Worm (Caenorhabditis elegans): ENCODE results near the gene srv-14.

The srv-14 gene

DNA sequence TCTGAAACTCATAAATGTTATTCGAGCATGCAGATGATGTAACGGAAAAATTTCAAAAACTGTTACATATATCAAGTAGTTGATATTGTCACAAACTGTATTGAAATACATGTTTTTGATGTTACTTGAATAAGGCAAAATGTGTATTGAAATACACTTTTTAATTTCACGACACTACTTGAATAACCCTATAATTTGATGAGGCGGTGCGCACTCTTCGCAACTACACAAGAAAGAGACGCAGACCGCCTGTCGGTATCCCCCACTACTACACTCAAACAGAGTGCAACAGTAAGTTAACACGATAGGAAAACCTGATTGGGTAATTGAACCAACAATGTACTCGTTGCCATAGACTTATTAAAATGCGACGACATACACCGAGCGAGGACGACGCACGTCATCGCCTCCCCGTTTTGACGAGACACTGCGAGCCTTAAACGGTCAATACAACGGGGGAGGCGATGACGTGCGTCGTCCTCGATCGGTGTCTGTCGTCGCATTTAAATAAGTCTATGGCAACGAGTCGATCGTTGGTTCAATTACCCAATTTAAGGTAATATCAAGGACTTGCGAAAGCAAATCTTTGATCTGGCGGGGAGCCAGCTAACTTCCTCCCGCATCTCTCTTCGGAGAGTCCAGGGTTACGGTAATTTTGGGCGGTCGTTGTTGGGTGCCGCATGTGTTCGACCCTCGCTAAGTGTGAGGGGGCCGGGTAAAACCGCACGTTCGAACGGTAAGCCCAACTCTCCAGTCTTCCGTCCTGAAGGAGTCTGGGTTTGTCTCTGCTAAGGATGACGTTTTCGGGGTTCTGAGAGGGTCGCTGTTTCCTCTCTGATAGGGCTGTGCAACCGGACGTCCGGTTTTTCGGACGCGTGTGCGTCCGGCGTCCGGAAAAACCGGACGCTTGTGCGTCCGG, 40.9 kb downstream of the srv-14 start:
- no peak for TF ChIP-seq lin-39 (tag; optimal IDR thresholded peaks at IDR 0.05)
- TF ChIP-seq snpc-4 (tag; optimal IDR thresholded peaks at IDR 0.05), result peak; percentile 62
- TF ChIP-seq egl-5 (tag; optimal IDR thresholded peaks at IDR 0.05), result no peak

DNA sequence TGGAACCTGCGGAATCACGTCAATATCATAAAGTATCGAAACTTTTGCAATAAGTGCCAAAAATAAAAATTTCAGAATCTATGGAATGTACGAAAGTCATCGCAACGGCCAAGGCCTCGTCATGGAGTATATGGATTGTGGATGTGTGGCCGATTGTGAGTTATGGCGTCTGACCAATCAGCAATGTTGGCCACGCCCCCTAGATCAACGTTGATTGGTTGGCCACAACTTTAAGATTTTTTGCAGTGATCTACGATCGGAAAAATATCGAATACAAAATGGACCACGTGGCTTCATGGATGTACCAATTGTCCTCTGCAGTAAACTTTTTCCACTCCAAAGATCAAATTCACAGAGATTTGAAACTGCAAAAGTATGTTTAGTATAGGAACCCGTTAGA, 43.4 kb downstream of the srv-14 start:
- TF ChIP-seq nfya-1 (tag; optimal IDR thresholded peaks at IDR 0.05; ENCODE audit: insufficient read depth), result peak; percentile 58
- TF ChIP-seq nhr-12 (tag; optimal IDR thresholded peaks at IDR 0.05), result no peak

DNA sequence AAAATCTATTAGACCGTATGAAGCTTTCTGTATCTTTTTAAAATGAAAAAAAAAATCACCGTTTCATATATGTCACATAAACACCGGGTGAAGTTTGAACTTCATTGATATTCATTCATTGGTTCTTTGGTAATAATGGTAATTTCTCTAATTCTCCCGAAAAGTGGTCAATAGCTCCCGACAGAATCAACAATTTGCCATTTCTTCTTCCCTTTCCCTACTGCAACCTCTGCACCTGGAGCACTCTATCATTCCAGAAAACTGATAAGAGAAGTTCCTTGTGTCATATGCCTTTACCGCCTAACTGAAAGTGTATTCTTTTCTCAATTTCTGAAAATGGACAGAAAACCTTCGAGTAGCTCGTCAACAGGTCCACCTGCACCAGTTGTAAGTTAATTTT, 44.4 kb downstream of the srv-14 start, which contains the start of gene Y105C5A.24:
TSS of gene Y105C5A.24 (plus strand) at position 220 of the 400 bp plus-strand sequence.
- no peak for TF ChIP-seq ceh-28 (tag; optimal IDR thresholded peaks at IDR 0.05)
- no peak for TF ChIP-seq lin-39 (tag; optimal IDR thresholded peaks at IDR 0.05)
- TF ChIP-seq lsy-12 (tag; optimal IDR thresholded peaks at IDR 0.05), result no peak
- no peak for TF ChIP-seq egl-27 (tag; optimal IDR thresholded peaks at IDR 0.05)
- no peak for TF ChIP-seq nhr-76 (tag; optimal IDR thresholded peaks at IDR 0.05)
- no peak for TF ChIP-seq fkh-10 (GFP tag; optimal IDR thresholded peaks at IDR 0.05)
- no peak for TF ChIP-seq lin-15B (tag; optimal IDR thresholded peaks at IDR 0.05)
- no peak for TF ChIP-seq fos-1 (tag; optimal IDR thresholded peaks at IDR 0.05)
- no peak for TF ChIP-seq sea-2 (GFP tag; optimal IDR thresholded peaks at IDR 0.05)
- TF ChIP-seq nhr-77 (tag; optimal IDR thresholded peaks at IDR 0.05), result no peak
- TF ChIP-seq aly-2 (tag; optimal IDR thresholded peaks at IDR 0.05), result no peak
- TF ChIP-seq nfya-1 (tag; optimal IDR thresholded peaks at IDR 0.05; ENCODE audit: insufficient read depth), result no peak
- TF ChIP-seq unc-62 (GFP tag; optimal IDR thresholded peaks at IDR 0.05), result no peak
- TF ChIP-seq ceh-82 (tag; optimal IDR thresholded peaks at IDR 0.05), result no peak
- no peak for TF ChIP-seq fkh-2 (tag; optimal IDR thresholded peaks at IDR 0.05)
- peak; percentile 92 for TF ChIP-seq pqm-1 (tag; optimal IDR thresholded peaks at IDR 0.05)
- TF ChIP-seq elt-2 (tag; optimal IDR thresholded peaks at IDR 0.05), result peak; percentile 80
- no peak for TF ChIP-seq zag-1 (tag; optimal IDR thresholded peaks at IDR 0.05)
- TF ChIP-seq nhr-43 (tag; optimal IDR thresholded peaks at IDR 0.05; ENCODE audit: poor library complexity, severe bottlenecking), result no peak
- TF ChIP-seq pha-4 (tag; optimal IDR thresholded peaks at IDR 0.05), result peak; percentile 46
- no peak for TF ChIP-seq nhr-23 (tag; optimal IDR thresholded peaks at IDR 0.05)

DNA sequence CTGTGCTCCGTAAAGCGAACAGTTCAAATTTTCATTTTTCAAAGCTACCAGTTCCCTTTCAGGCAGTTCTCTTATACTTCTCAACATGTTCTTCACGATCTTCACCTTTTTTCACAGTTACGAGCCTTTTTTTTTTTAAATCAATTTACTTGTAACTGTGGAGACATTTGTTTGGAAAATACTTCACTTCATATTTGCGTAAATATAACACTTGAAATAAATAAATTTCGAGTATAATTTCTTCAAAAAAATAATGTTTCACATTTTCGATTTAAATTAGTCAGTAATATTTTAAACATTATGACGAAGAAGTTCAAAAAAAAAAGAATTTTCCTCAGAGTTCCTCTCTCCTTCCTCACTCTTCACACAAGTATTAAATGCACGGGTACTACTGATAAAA, 46.9 kb downstream of the srv-14 start, which contains the start of gene Y105C5A.1269:
TSS of gene Y105C5A.1269 (plus strand) at position 301 of the 400 bp plus-strand sequence.
- TF ChIP-seq nfya-1 (tag; optimal IDR thresholded peaks at IDR 0.05; ENCODE audit: insufficient read depth) (no peak), unc-39 (tag; optimal IDR thresholded peaks at IDR 0.05) (no peak), mdl-1 (tag; optimal IDR thresholded peaks at IDR 0.05) (no peak), ceh-82 (tag; optimal IDR thresholded peaks at IDR 0.05) (no peak), pqm-1 (tag; optimal IDR thresholded peaks at IDR 0.05) (no peak), pha-4 (tag; optimal IDR thresholded peaks at IDR 0.05) (no peak), nhr-237 (tag; optimal IDR thresholded peaks at IDR 0.05) (no peak), skn-1 (tag; optimal IDR thresholded peaks at IDR 0.05) (no peak), tbx-2 (tag; optimal IDR thresholded peaks at IDR 0.05) (no peak), ZK546.5 (tag; optimal IDR thresholded peaks at IDR 0.05) (no peak), elt-3 (tag; optimal IDR thresholded peaks at IDR 0.05) (no peak), nhr-77 (tag; optimal IDR thresholded peaks at IDR 0.05) (no peak), nhr-23 (tag; optimal IDR thresholded peaks at IDR 0.05) (no peak), lsy-12 (tag; optimal IDR thresholded peaks at IDR 0.05) (no peak), egl-5 (tag; optimal IDR thresholded peaks at IDR 0.05) (no peak), egl-27 (tag; optimal IDR thresholded peaks at IDR 0.05) (no peak), R02D3.7 (tag; optimal IDR thresholded peaks at IDR 0.05) (no peak), ceh-28 (tag; optimal IDR thresholded peaks at IDR 0.05) (no peak), fkh-2 (tag; optimal IDR thresholded peaks at IDR 0.05) (no peak)

DNA sequence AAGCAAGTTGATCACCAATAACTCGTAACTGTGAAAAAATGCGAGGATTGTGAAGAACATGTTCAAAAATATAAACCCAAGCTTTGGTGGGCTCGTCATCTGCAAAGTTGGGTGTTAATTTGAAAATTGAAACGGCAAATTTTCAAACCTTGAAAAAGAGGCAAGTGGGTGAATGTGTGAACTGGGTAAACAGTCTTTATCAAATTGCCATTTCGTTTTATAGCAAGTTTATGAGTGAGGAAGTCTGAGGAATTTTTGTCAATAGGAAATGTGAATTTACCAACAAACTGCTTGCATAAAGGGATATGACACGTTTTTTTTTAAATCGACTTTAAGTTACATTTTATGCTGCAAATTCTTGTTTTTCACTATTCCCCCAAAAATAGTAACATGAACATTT, 47.5 kb downstream of the srv-14 start, which contains the start of gene Y105C5A.1270:
TSS of gene Y105C5A.1270 (minus strand) at position 101 of the 400 bp plus-strand sequence.
- no peak for TF ChIP-seq unc-39 (tag; optimal IDR thresholded peaks at IDR 0.05)
- TF ChIP-seq ZK546.5 (tag; optimal IDR thresholded peaks at IDR 0.05), result no peak
- TF ChIP-seq nhr-12 (tag; optimal IDR thresholded peaks at IDR 0.05), result no peak
- TF ChIP-seq ceh-9 (tag; optimal IDR thresholded peaks at IDR 0.05), result no peak
- no peak for TF ChIP-seq fkh-2 (tag; optimal IDR thresholded peaks at IDR 0.05)
